Worm (Caenorhabditis elegans) whole organism, early embryonic: Measurements from ENCODE around the gene F19G12.4.

Experiments
- ama-1 ChIP-seq: fragments of 150-350 bp; optimal IDR thresholded peaks from 2 replicates; lab custom pipeline; 2014
- ceh-13 ChIP-seq: fragments of 200-800 bp; sonication (Bioruptor generic); optimal IDR thresholded peaks from 2 replicates; lab custom pipeline; 2018; ENCODE audit warnings: mild to moderate bottlenecking, missing genetic modification characterization, missing compliant biosample characterization
- flt-1 ChIP-seq: fragments of 200-800 bp; sonication (Bioruptor generic); IDR thresholded peaks from 2 replicates; pipeline ENCODE4 v1.3.6; 2022; ENCODE audit warnings: missing genetic modification characterization, missing compliant biosample characterization
- scrt-1 ChIP-seq: fragments of 200-800 bp; sonication (Bioruptor generic); IDR thresholded peaks from 2 replicates; pipeline ENCODE4 v1.3.6; 2022; ENCODE audit warnings: missing genetic modification characterization, missing compliant biosample characterization
- sea-1 ChIP-seq: fragments of 200-800 bp; sonication (Bioruptor generic); conservative IDR thresholded peaks from 2 replicates; pipeline ENCODE4 v1.3.6; 2022; ENCODE audit warnings: missing genetic modification characterization, missing compliant biosample characterization
- tbx-11 ChIP-seq: fragments of 200-800 bp; sonication (Bioruptor generic); IDR thresholded peaks from 2 replicates; pipeline ENCODE4 v1.3.6; 2022; ENCODE audit warnings: missing genetic modification characterization, missing compliant biosample characterization
- tbx-37 ChIP-seq: fragments of 200-800 bp; sonication (Bioruptor generic); conservative IDR thresholded peaks from 2 replicates; pipeline ENCODE4 v1.3.6; 2022; ENCODE audit warnings: missing genetic modification reagents, missing genetic modification characterization, missing compliant biosample characterization
- tra-4 ChIP-seq: sonication (generic microtip); optimal IDR thresholded peaks from 2 replicates; lab custom pipeline; 2017; ENCODE audit warnings: missing genetic modification characterization, missing compliant biosample characterization

- TF ChIP-seq scrt-1 (GFP tag; lab: Robert Waterston, UW) (no peak), flt-1 (GFP tag; lab: Robert Waterston, UW) (no peak), ceh-13 (GFP tag; lab: Kevin White, UChicago) (no peak), tbx-11 (GFP tag; lab: Robert Waterston, UW) (no peak), tbx-37 (GFP tag; lab: Robert Waterston, UW) (no peak), sea-1 (no peak), ama-1 (no peak), tra-4 (tag; lab: Kevin White, UChicago) (no peak)
These were observed 28.6 kb downstream of the F19G12.4 start for ce11 chrX:1445696-1446095.
